Fruit fly (Drosophila melanogaster): ENCODE measurements around the gene CG33784.
A peak's percentile ranks its signal among the peaks of the same experiment; 100 is the strongest.

Gene CG33784

DNA sequence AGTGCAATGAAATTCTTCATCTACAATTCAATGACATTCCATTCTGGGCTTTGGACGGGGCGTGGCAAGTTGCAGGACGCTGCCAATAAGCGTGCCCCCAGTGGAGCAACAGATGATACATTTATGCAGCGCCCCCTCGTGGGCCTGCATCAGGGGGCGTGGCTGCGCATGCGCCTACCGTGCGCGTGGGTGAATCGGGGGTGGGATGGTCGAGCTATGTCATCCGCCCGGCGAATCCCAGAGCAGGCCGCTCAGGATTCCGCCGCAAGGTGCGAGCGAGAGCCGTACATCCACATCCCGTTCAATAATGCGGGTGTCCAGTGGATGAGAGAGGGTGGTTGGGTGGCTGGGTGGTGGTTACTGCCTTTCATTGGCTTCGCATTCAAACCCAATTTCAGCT, 2.5 kb downstream of the CG33784 start:
- TF ChIP-seq CG34367 (tag; optimal IDR thresholded peaks at IDR 0.05) (no peak), CG4496 (GFP tag; IDR thresholded peaks at IDR 0.05) (no peak), CG14655 (GFP tag; optimal IDR thresholded peaks at IDR 0.05) (no peak), Pif1A (GFP tag; optimal IDR thresholded peaks at IDR 0.05) (no peak), gl (tag; optimal IDR thresholded peaks at IDR 0.05) (no peak), CG9948 (tag; optimal IDR thresholded peaks at IDR 0.05) (no peak), CG12605 (GFP tag; IDR thresholded peaks at IDR 0.05) (no peak), CG32121 (GFP tag; IDR thresholded peaks at IDR 0.05) (no peak), rn (GFP tag; IDR thresholded peaks at IDR 0.05) (no peak), D1 (tag; optimal IDR thresholded peaks at IDR 0.05) (no peak)

DNA sequence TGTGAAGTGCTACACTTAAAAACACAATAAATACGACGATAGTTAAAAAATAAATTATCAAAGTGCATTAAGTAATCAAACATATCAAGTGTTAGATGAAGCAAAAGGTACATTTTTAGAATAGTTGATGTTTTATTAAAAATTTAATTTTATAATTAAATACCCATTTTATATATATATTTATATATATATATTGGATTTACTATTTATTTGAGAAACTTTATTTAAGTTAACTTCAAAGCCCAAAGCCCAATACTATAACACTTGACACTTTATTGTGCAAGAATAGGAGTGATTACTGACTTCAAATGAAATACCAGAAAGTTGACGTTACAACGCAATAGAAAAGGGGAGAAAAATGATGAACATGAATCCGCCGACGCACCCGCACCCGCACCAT, 3.1 kb downstream of the CG33784 start, which contains the start of gene nerfin-2:
Gene nerfin-2 (plus strand): TSS at position 301 of the 400 bp plus-strand sequence.
- TF ChIP-seq CG8301 (tag; optimal IDR thresholded peaks at IDR 0.05), result no peak
- no peak for TF ChIP-seq D1 (tag; optimal IDR thresholded peaks at IDR 0.05)
- TF ChIP-seq CG8159 (tag; optimal IDR thresholded peaks at IDR 0.05), result no peak
- no peak for TF ChIP-seq fd96Ca (GFP tag; IDR thresholded peaks at IDR 0.05)
- TF ChIP-seq CG4496 (GFP tag; IDR thresholded peaks at IDR 0.05), result no peak
- TF ChIP-seq EcR (GFP tag; optimal IDR thresholded peaks at IDR 0.05), result no peak
- no peak for TF ChIP-seq CG14655 (GFP tag; optimal IDR thresholded peaks at IDR 0.05)

DNA sequence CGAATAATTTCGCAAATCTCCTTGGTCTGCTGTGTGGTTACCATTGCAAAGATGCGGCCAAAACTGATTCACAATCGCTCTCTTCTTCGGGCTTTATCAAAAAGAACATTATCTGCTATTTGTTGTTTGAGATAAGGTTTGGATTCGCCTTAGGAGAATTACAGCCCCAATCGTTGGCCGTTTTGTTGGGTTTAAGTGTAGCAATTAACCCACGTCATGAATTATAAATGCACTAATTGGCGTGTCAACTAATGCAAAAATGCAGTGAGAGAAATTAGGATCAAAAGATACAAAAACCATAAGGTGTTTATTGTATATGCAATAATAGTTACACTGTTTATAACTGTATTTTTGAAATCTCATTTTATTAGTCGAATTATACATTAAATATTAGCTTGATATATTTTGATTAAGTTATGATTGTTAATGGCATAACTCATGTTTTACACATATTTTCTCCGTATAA, 7.7 kb downstream of the CG33784 start, which contains the start of gene Alp13:
Gene Alp13 (minus strand): TSS at position 51 of the 466 bp plus-strand sequence.
- TF ChIP-seq Ets98B (GFP tag; IDR thresholded peaks at IDR 0.05) (no peak), Pif1A (GFP tag; optimal IDR thresholded peaks at IDR 0.05) (no peak)

DNA sequence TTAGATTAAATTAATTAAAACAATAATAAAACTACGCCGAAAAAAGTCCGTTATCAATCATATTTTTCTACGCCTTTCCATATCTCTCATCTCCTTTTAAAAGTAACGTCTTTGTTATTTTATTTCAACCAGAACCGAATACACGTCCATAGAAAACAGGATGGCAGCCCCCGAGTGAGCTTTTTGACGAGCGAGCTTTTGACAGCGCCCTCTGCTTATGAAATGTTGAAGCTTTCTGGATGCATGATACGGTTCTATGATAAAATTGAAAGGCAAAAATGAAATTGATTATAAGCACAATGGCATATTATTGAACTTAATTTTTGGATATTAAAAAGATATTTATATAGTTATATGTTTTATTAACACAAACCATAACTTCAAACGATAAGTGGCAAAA, 9.0 kb downstream of the CG33784 start:
- no peak for TF ChIP-seq CG12605 (GFP tag; IDR thresholded peaks at IDR 0.05)
- TF ChIP-seq D1 (tag; optimal IDR thresholded peaks at IDR 0.05), result peak; percentile 21

DNA sequence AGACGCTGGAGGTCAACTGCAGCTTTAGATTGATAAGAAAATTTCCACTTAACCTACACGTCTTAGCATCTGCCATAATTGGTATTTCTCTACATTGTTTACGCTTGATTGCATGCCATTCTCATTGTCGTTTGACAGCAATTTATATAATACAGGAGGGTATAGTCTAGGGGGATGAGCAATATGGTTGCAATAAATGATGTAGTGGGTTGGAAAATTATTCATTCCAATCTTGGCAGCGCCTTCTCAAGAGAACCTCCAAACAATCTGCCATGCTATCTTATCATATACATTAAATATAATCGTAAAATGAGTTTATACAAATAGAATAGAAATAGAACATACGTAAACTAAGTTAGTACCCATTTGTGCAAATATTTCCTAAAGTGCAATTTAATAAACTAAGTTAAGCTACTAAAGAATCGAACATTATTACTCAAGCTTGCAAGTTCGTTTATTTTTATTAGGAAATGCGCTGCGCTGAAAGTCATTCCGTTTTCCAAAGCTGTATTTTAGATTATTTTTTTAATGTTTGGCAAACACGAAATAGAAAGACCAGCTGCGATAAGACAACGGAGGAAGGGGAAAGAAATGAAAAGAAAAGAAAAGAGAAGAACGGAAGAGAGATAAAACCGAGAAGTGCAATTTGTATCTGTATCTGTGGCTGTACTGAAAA, 10.9 kb downstream of the CG33784 start:
- TF ChIP-seq CG14655 (GFP tag; optimal IDR thresholded peaks at IDR 0.05), result no peak
- TF ChIP-seq CG17806 (tag; optimal IDR thresholded peaks at IDR 0.05), result no peak
- TF ChIP-seq CG8301 (tag; optimal IDR thresholded peaks at IDR 0.05), result no peak
- no peak for TF ChIP-seq CG34367 (tag; optimal IDR thresholded peaks at IDR 0.05)
- TF ChIP-seq CG15710 (tag; optimal IDR thresholded peaks at IDR 0.05), result no peak
- no peak for TF ChIP-seq CG13204 (GFP tag; optimal IDR thresholded peaks at IDR 0.05)
- TF ChIP-seq CG8159 (tag; optimal IDR thresholded peaks at IDR 0.05), result no peak
- no peak for TF ChIP-seq rn (GFP tag; IDR thresholded peaks at IDR 0.05)
- no peak for TF ChIP-seq Pif1B (GFP tag; optimal IDR thresholded peaks at IDR 0.05)
- no peak for TF ChIP-seq Snoo (tag; optimal IDR thresholded peaks at IDR 0.05)
- TF ChIP-seq fd96Ca (GFP tag; IDR thresholded peaks at IDR 0.05), result no peak
- no peak for TF ChIP-seq CG12605 (GFP tag; IDR thresholded peaks at IDR 0.05)
- no peak for TF ChIP-seq CG9948 (tag; optimal IDR thresholded peaks at IDR 0.05)
- TF ChIP-seq CG10348 (GFP tag; IDR thresholded peaks at IDR 0.05), result no peak
- no peak for TF ChIP-seq gl (tag; optimal IDR thresholded peaks at IDR 0.05)
- no peak for TF ChIP-seq D1 (tag; optimal IDR thresholded peaks at IDR 0.05)
- TF ChIP-seq Pif1A (GFP tag; optimal IDR thresholded peaks at IDR 0.05), result no peak
- TF ChIP-seq CG4496 (GFP tag; IDR thresholded peaks at IDR 0.05), result no peak

DNA sequence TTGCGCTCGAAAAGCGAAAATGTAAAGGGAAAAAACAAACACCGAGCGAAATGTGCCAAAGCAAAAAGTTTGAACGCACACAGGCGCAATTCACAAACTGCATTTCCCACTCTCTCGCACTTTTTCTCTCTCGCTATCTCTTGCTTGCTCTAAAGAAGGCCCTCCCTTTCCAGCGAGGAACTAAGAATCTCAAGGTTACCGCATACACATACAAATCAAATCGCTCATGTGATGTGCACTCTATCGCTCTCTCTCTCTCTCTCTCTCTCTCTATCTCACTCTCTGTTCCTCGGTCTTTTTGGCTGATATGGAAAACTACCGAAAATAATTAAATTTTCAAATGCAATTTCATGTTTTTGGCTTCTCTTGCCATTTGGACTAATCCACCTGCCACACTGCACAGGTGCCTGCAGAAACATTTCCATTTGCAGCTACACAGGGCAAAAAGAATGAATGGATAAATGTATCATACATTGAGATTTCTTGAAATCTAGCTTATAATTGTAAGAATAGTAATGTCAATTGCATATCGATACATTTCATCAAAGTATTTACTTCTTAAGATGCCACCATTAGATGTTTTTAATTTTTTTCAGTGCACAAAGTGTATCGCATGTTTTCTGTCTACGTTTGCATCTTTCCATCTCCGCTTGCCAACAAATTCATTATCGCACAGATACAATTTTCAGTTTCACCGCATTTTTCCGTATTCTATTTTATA, 11.7 kb downstream of the CG33784 start:
- peak; percentile 54 for TF ChIP-seq CG14655 (GFP tag; optimal IDR thresholded peaks at IDR 0.05)
- TF ChIP-seq CG9948 (tag; optimal IDR thresholded peaks at IDR 0.05), result peak; percentile 81
- TF ChIP-seq CG13204 (GFP tag; optimal IDR thresholded peaks at IDR 0.05), result no peak
- peak; percentile 58 for TF ChIP-seq CG12605 (GFP tag; IDR thresholded peaks at IDR 0.05)
- peak; percentile 88 for TF ChIP-seq CG32121 (GFP tag; IDR thresholded peaks at IDR 0.05)
- peak; percentile 37 for TF ChIP-seq gl (tag; optimal IDR thresholded peaks at IDR 0.05)
- TF ChIP-seq CG4496 (GFP tag; IDR thresholded peaks at IDR 0.05), result peak; percentile 87
- no peak for TF ChIP-seq fd96Ca (GFP tag; IDR thresholded peaks at IDR 0.05)
- peak; percentile 71 for TF ChIP-seq CG8159 (tag; optimal IDR thresholded peaks at IDR 0.05)
- peak; percentile 78 for TF ChIP-seq CG34367 (tag; optimal IDR thresholded peaks at IDR 0.05)
- TF ChIP-seq CG10348 (GFP tag; IDR thresholded peaks at IDR 0.05), result peak; percentile 57
- peak; percentile 81 for TF ChIP-seq CG17806 (tag; optimal IDR thresholded peaks at IDR 0.05)
- TF ChIP-seq D1 (tag; optimal IDR thresholded peaks at IDR 0.05), result no peak
- peak; percentile 24 for TF ChIP-seq Snoo (tag; optimal IDR thresholded peaks at IDR 0.05)
- TF ChIP-seq Ets98B (GFP tag; IDR thresholded peaks at IDR 0.05), result peak; percentile 85
- TF ChIP-seq Pif1A (GFP tag; optimal IDR thresholded peaks at IDR 0.05), result peak; percentile 66
- peak; percentile 54; the same call in 1 of the 2 replicates for TF ChIP-seq rn (GFP tag; IDR thresholded peaks at IDR 0.05)
- peak; percentile 64 for TF ChIP-seq CG8301 (tag; optimal IDR thresholded peaks at IDR 0.05)
- peak; percentile 70 for TF ChIP-seq CG15710 (tag; optimal IDR thresholded peaks at IDR 0.05)
- TF ChIP-seq Pif1B (GFP tag; optimal IDR thresholded peaks at IDR 0.05), result peak; percentile 29
- TF ChIP-seq EcR (GFP tag; optimal IDR thresholded peaks at IDR 0.05), result peak; percentile 32

Data from whole organism, pupa.